Fruit fly (Drosophila melanogaster): ENCODE results near the gene pnr.

- TF ChIP-seq ttk (optimal IDR thresholded peaks at IDR 0.05) (no peak), psq (optimal IDR thresholded peaks at IDR 0.05) (no peak), Myc (optimal IDR thresholded peaks at IDR 0.05) (no peak), h (optimal IDR thresholded peaks at IDR 0.05) (no peak)
Observed at dm6 chr3R:15989217-15989921, 36.5 kb upstream of the pnr start.
